Fruit fly (Drosophila melanogaster): ENCODE data around the gene CG3792.
A peak's percentile ranks its signal among the peaks of the same experiment; 100 is the strongest.

Gene CG3792

dm6 chr2L:4945300-4945699 lies 31.8 kb upstream of the CG3792 start, which contains the start of the genes mRpL24 and betaggt-I (continued):
- TF ChIP-seq CG4854 (GFP tag; optimal IDR thresholded peaks at IDR 0.05) (peak; percentile 87), CG17328 (GFP tag; IDR thresholded peaks at IDR 0.05) (peak; percentile 98), CTCF (GFP tag; optimal IDR thresholded peaks at IDR 0.05) (no peak), Asciz (GFP tag; optimal IDR thresholded peaks at IDR 0.05) (peak; percentile 90), Mrtf (GFP tag; IDR thresholded peaks at IDR 0.05) (peak; percentile 91), CG14965 (GFP tag; optimal IDR thresholded peaks at IDR 0.05; ENCODE audit: borderline replicate concordance) (no peak), CG7928 (GFP tag; optimal IDR thresholded peaks at IDR 0.05) (peak; percentile 77), NFAT (GFP tag; IDR thresholded peaks at IDR 0.05) (peak; percentile 96), Hr78 (GFP tag; optimal IDR thresholded peaks at IDR 0.05) (no peak), CrebB (tag; optimal IDR thresholded peaks at IDR 0.05) (peak; percentile 92), CG11085 (GFP tag; IDR thresholded peaks at IDR 0.05) (peak; percentile 96), croc (GFP tag; conservative IDR thresholded peaks at IDR 0.05) (peak; percentile 93), hkb (optimal IDR thresholded peaks at IDR 0.05) (no peak), hkb (GFP tag; IDR thresholded peaks at IDR 0.05) (peak; percentile 97), CG11093 (GFP tag; IDR thresholded peaks at IDR 0.05) (peak; percentile 94), CG2875 (GFP tag; optimal IDR thresholded peaks at IDR 0.05) (peak; percentile 80), knrl (GFP tag; IDR thresholded peaks at IDR 0.05; ENCODE audit: partially characterized antibody) (no peak; the same call in 2 of the 3 replicates), gcm2 (GFP tag; optimal IDR thresholded peaks at IDR 0.05) (peak; percentile 70), Poxn (GFP tag; IDR thresholded peaks at IDR 0.05) (peak; percentile 86), CG2116 (GFP tag; optimal IDR thresholded peaks at IDR 0.05) (peak; percentile 85), Gug (GFP tag; IDR thresholded peaks at IDR 0.05) (peak; percentile 89), klu (GFP tag; IDR thresholded peaks at IDR 0.05) (peak; percentile 90), Fer2 (tag; optimal IDR thresholded peaks at IDR 0.05) (peak; percentile 96), CG13123 (GFP tag; optimal IDR thresholded peaks at IDR 0.05) (peak; percentile 90), CG32532 (GFP tag; IDR thresholded peaks at IDR 0.05) (peak; percentile 97), unpg (GFP tag; optimal IDR thresholded peaks at IDR 0.05) (peak; percentile 98), CG30403 (GFP tag; optimal IDR thresholded peaks at IDR 0.05) (peak; percentile 98), crc (GFP tag; optimal IDR thresholded peaks at IDR 0.05) (no peak), NfI (GFP tag; optimal IDR thresholded peaks at IDR 0.05) (peak; percentile 97), NK7.1 (GFP tag; optimal IDR thresholded peaks at IDR 0.05) (peak; percentile 35), B-H2 (GFP tag; optimal IDR thresholded peaks at IDR 0.05) (peak; percentile 96), CG9437 (GFP tag; optimal IDR thresholded peaks at IDR 0.05) (peak; percentile 87), CG14860 (GFP tag; IDR thresholded peaks at IDR 0.05; ENCODE audit: partially characterized antibody) (0 out of 3 replicates have a peak, but pooled peaks have one; percentile 7), zen2 (GFP tag; IDR thresholded peaks at IDR 0.05; ENCODE audit: partially characterized antibody) (no peak), slp2 (GFP tag; optimal IDR thresholded peaks at IDR 0.05) (peak; percentile 68), CG10462 (GFP tag; optimal IDR thresholded peaks at IDR 0.05) (peak; percentile 91), nom (GFP tag; optimal IDR thresholded peaks at IDR 0.05) (peak; percentile 88), eyg (GFP tag; optimal IDR thresholded peaks at IDR 0.05) (no peak), CG14710 (tag; optimal IDR thresholded peaks at IDR 0.05) (peak; percentile 96), slbo (GFP tag; IDR thresholded peaks at IDR 0.05) (peak; percentile 97), CG13894 (tag; optimal IDR thresholded peaks at IDR 0.05) (peak; percentile 96), Spps (tag; optimal IDR thresholded peaks at IDR 0.05) (peak; percentile 94), CG31224 (GFP tag; IDR thresholded peaks at IDR 0.05) (peak; percentile 93), salm (tag; optimal IDR thresholded peaks at IDR 0.05) (peak; percentile 93), trem (tag; optimal IDR thresholded peaks at IDR 0.05) (peak; percentile 95), chif (GFP tag; optimal IDR thresholded peaks at IDR 0.05) (peak; percentile 82 to 87), tx (GFP tag; optimal IDR thresholded peaks at IDR 0.05) (peak; percentile 74), Nf-YB (GFP tag; optimal IDR thresholded peaks at IDR 0.05) (peak; percentile 86), chm (GFP tag; IDR thresholded peaks at IDR 0.05) (peak; percentile 94), CG31441 (GFP tag; IDR thresholded peaks at IDR 0.05) (peak; percentile 97), Hr3 (GFP tag; optimal IDR thresholded peaks at IDR 0.05) (peak; percentile 96), mirr (GFP tag; optimal IDR thresholded peaks at IDR 0.05) (peak; percentile 72)
